Fruit fly (Drosophila melanogaster) whole organism, embryonic: ENCODE data around the gene Cyp4g15.

Source experiments
- B-H1 ChIP-seq: fragments of 200-800 bp; sonication (Bioruptor generic); IDR thresholded peaks from 3 replicates; pipeline ENCODE4 v1.3.6; 2022; ENCODE audit warnings: missing biosample characterization, missing genetic modification characterization
- CG10321 ChIP-seq: fragments of 200-800 bp; sonication (Bioruptor generic); IDR thresholded peaks from 2 replicates; pipeline ENCODE4 v1.3.6; 2022; ENCODE audit warnings: missing biosample characterization, missing genetic modification characterization
- CG13296 ChIP-seq: fragments of 200-800 bp; sonication (Bioruptor generic); optimal IDR thresholded peaks from 3 replicates; lab custom pipeline; 2018; ENCODE audit warnings: missing biosample characterization, mild to moderate bottlenecking, missing genetic modification characterization
- CG16813 ChIP-seq: fragments of 200-800 bp; sonication (Bioruptor generic); IDR thresholded peaks from 3 replicates; pipeline ENCODE4 v1.3.6; 2022; ENCODE audit warnings: missing biosample characterization, missing genetic modification characterization; ENCODE audit not compliant: partially characterized antibody
- CG30403 ChIP-seq: fragments of 200-800 bp; sonication (Bioruptor generic); optimal IDR thresholded peaks from 3 replicates; lab custom pipeline; 2016; ENCODE audit warnings: missing biosample characterization, missing genetic modification characterization
- CG3281 ChIP-seq: fragments of 200-800 bp; sonication (Bioruptor generic); optimal IDR thresholded peaks from 3 replicates; lab custom pipeline; 2017; ENCODE audit warnings: missing biosample characterization, mild to moderate bottlenecking, missing genetic modification characterization
- CG42726 ChIP-seq: fragments of 200-800 bp; sonication (Bioruptor generic); IDR thresholded peaks from 2 replicates; pipeline ENCODE4 v1.3.6; 2022; ENCODE audit warnings: missing biosample characterization, missing genetic modification characterization; ENCODE audit not compliant: partially characterized antibody
- CG4730 ChIP-seq: fragments of 200-800 bp; sonication (Bioruptor generic); IDR thresholded peaks from 2 replicates; pipeline ENCODE4 v1.3.6; 2022; ENCODE audit warnings: missing biosample characterization, missing genetic modification characterization
- CG8924 ChIP-seq: fragments of 200-800 bp; optimal IDR thresholded peaks from 3 replicates; lab custom pipeline; 2019; ENCODE audit warnings: missing biosample characterization, mild to moderate bottlenecking, missing genetic modification characterization, moderate library complexity
- CG9932 ChIP-seq: fragments of 200-800 bp; sonication (Bioruptor generic); IDR thresholded peaks from 2 replicates; pipeline ENCODE4 v1.3.6; 2022; ENCODE audit warnings: missing biosample characterization, missing genetic modification characterization
- CHES-1-like ChIP-seq: fragments of 200-800 bp; sonication (Bioruptor generic); optimal IDR thresholded peaks from 2 replicates; lab custom pipeline; 2016; ENCODE audit warnings: missing biosample characterization, missing genetic modification characterization
- Camta ChIP-seq: fragments of 200-800 bp; sonication (Bioruptor generic); optimal IDR thresholded peaks from 2 replicates; lab custom pipeline; 2016; ENCODE audit warnings: missing biosample characterization, missing genetic modification characterization
- Dip3 ChIP-seq: fragments of 200-800 bp; sonication (Bioruptor generic); optimal IDR thresholded peaks from 3 replicates; lab custom pipeline; 2016; ENCODE audit warnings: missing biosample characterization, missing genetic modification characterization
- E2f1 ChIP-seq: fragments of 200-800 bp; sonication (Bioruptor generic); IDR thresholded peaks from 2 replicates; pipeline ENCODE4 v1.3.6; 2022; ENCODE audit warnings: missing biosample characterization, missing genetic modification characterization
- Elba2 ChIP-seq: fragments of 200-800 bp; sonication (Bioruptor generic); optimal IDR thresholded peaks from 3 replicates; lab custom pipeline; 2016; ENCODE audit warnings: missing biosample characterization, missing genetic modification characterization
- Fer3 ChIP-seq: fragments of 200-800 bp; sonication (Bioruptor generic); optimal IDR thresholded peaks from 2 replicates; lab custom pipeline; 2018; ENCODE audit warnings: missing biosample characterization, mild to moderate bottlenecking, missing genetic modification characterization, moderate library complexity
- HLH3B ChIP-seq: fragments of 200-800 bp; sonication (Bioruptor generic); IDR thresholded peaks from 2 replicates; pipeline ENCODE4 v1.3.6; 2022; ENCODE audit warnings: missing biosample characterization, missing genetic modification characterization
- Lim3 ChIP-seq: fragments of 200-800 bp; sonication (Bioruptor generic); IDR thresholded peaks from 2 replicates; pipeline ENCODE4 v1.3.6; 2022; ENCODE audit warnings: missing biosample characterization, missing genetic modification characterization
- Max ChIP-seq: fragments of 200-800 bp; sonication (Bioruptor generic); optimal IDR thresholded peaks from 2 replicates; lab custom pipeline; 2016; ENCODE audit warnings: missing biosample characterization, mild to moderate bottlenecking, missing genetic modification characterization
- Poxn ChIP-seq: fragments of 200-800 bp; sonication (Bioruptor generic); IDR thresholded peaks from 2 replicates; pipeline ENCODE4 v1.3.6; 2022; ENCODE audit warnings: missing biosample characterization, missing genetic modification characterization
- Ssrp ChIP-seq: fragments of 200-800 bp; sonication (Bioruptor generic); optimal IDR thresholded peaks from 2 replicates; lab custom pipeline; 2018; ENCODE audit warnings: missing biosample characterization, mild to moderate bottlenecking, missing genetic modification characterization, moderate library complexity
- ci ChIP-seq: fragments of 200-800 bp; sonication (Bioruptor generic); IDR thresholded peaks from 3 replicates; pipeline ENCODE4 v1.3.6; 2022; ENCODE audit warnings: missing biosample characterization, missing genetic modification characterization
- croc ChIP-seq: fragments of 200-800 bp; sonication (Bioruptor generic); conservative IDR thresholded peaks from 3 replicates; pipeline ENCODE4 v1.3.6; 2022; ENCODE audit warnings: missing biosample characterization, missing genetic modification characterization
- crol ChIP-seq: fragments of 200-800 bp; sonication (Bioruptor generic); IDR thresholded peaks from 2 replicates; pipeline ENCODE4 v1.3.6; 2022; ENCODE audit warnings: missing biosample characterization, missing genetic modification characterization
- fd64A ChIP-seq: fragments of 200-800 bp; sonication (Bioruptor generic); optimal IDR thresholded peaks from 3 replicates; lab custom pipeline; 2018; ENCODE audit warnings: missing biosample characterization, mild to moderate bottlenecking, missing genetic modification characterization
- gem ChIP-seq: fragments of 200-800 bp; sonication (Bioruptor generic); optimal IDR thresholded peaks from 2 replicates; lab custom pipeline; 2019; ENCODE audit warnings: missing biosample characterization, mild to moderate bottlenecking, missing genetic modification characterization, moderate library complexity
- hb ChIP-seq: fragments of 200-800 bp; sonication (Bioruptor generic); IDR thresholded peaks from 3 replicates; pipeline ENCODE4 v1.3.6; 2022; ENCODE audit warnings: missing biosample characterization, missing genetic modification characterization; ENCODE audit not compliant: partially characterized antibody
- insv ChIP-seq, 2 experiments: fragments of 200-800 bp; sonication (Bioruptor generic); optimal IDR thresholded peaks; 3 replicates each; lab custom pipeline; 2016 to 2018; ENCODE audit warnings: missing biosample characterization in 2 of 2, missing genetic modification characterization in 2 of 2
- inv ChIP-seq: fragments of 200-800 bp; sonication (Bioruptor generic); IDR thresholded peaks from 2 replicates; pipeline ENCODE4 v1.3.6; 2022; ENCODE audit warnings: missing biosample characterization, missing genetic modification characterization; ENCODE audit not compliant: partially characterized antibody
- jumu ChIP-seq: fragments of 200-800 bp; sonication (Bioruptor generic); optimal IDR thresholded peaks from 3 replicates; lab custom pipeline; 2016; ENCODE audit warnings: missing biosample characterization, missing genetic modification characterization
- ken ChIP-seq: fragments of 200-800 bp; sonication (Bioruptor generic); IDR thresholded peaks from 3 replicates; pipeline ENCODE4 v1.3.6; 2022; ENCODE audit warnings: missing biosample characterization, missing genetic modification characterization
- luna ChIP-seq: fragments of 200-800 bp; sonication (Bioruptor generic); optimal IDR thresholded peaks from 2 replicates; lab custom pipeline; 2016; ENCODE audit warnings: missing biosample characterization, missing genetic modification characterization
- maf-S ChIP-seq: fragments of 200-800 bp; sonication (Bioruptor generic); optimal IDR thresholded peaks from 2 replicates; lab custom pipeline; 2016; ENCODE audit warnings: missing biosample characterization, missing genetic modification characterization
- otp ChIP-seq: fragments of 200-800 bp; sonication (Bioruptor generic); IDR thresholded peaks from 3 replicates; pipeline ENCODE4, ENCODE4 v1.3.6; 2022; ENCODE audit warnings: missing biosample characterization, missing genetic modification characterization
- pan ChIP-seq, 4 experiments: fragments of >200 bp in 3 of 4; fragments of 200-800 bp in 1 of 4; sonication (Bioruptor generic) in 1 of 4; optimal IDR thresholded peaks in 3 of 4; IDR thresholded peaks in 1 of 4; 2 replicates each; pipeline versions ENCODE4 v1.3.6 to Lab custom; 2017 to 2022; ENCODE audit warnings: missing biosample characterization in 2 of 4, missing genetic modification characterization in 2 of 4, mixed read lengths in 1 of 4
- pnt ChIP-seq: fragments of 200-800 bp; sonication (Bioruptor generic); optimal IDR thresholded peaks from 3 replicates; lab custom pipeline; 2016; ENCODE audit warnings: missing biosample characterization, missing genetic modification characterization
- ranshi ChIP-seq: fragments of 200-800 bp; sonication (Bioruptor generic); IDR thresholded peaks from 2 replicates; pipeline ENCODE4 v1.3.6; 2022; ENCODE audit warnings: missing biosample characterization, missing genetic modification characterization
- ro ChIP-seq: fragments of 200-800 bp; sonication (Bioruptor generic); IDR thresholded peaks from 2 replicates; pipeline ENCODE4 v1.3.6; 2022; ENCODE audit warnings: missing biosample characterization, missing genetic modification characterization
- sc ChIP-seq, 3 experiments: fragments of >200 bp in 2 of 3; fragments of 200-800 bp in 1 of 3; sonication (Bioruptor generic) in 1 of 3; optimal IDR thresholded peaks; 2 replicates in 2 of 3; 3 replicates in 1 of 3; lab custom pipeline; 2017; ENCODE audit warnings: mild to moderate bottlenecking in 1 of 3, missing biosample characterization in 1 of 3, missing genetic modification characterization in 1 of 3, missing genetic modification reagents in 1 of 3
- scrt ChIP-seq: fragments of 200-800 bp; sonication (Bioruptor generic); optimal IDR thresholded peaks from 2 replicates; lab custom pipeline; 2018; ENCODE audit warnings: missing biosample characterization, mild to moderate bottlenecking, missing genetic modification characterization, moderate library complexity
- slbo ChIP-seq: fragments of 200-800 bp; sonication (Bioruptor generic); IDR thresholded peaks from 2 replicates; pipeline ENCODE4 v1.3.6; 2022; ENCODE audit warnings: missing biosample characterization, missing genetic modification characterization
- so ChIP-seq: fragments of 200-800 bp; sonication (Bioruptor generic); IDR thresholded peaks from 3 replicates; pipeline ENCODE4 v1.3.6; 2022; ENCODE audit warnings: missing biosample characterization, missing genetic modification characterization
- stwl ChIP-seq: fragments of 200-800 bp; sonication (Bioruptor generic); optimal IDR thresholded peaks from 3 replicates; lab custom pipeline; 2018; ENCODE audit warnings: missing biosample characterization, mild to moderate bottlenecking, missing genetic modification characterization, moderate library complexity
- unc-4 ChIP-seq: fragments of 200-800 bp; sonication (Bioruptor generic); IDR thresholded peaks from 2 replicates; pipeline ENCODE4 v1.3.6; 2022; ENCODE audit warnings: missing biosample characterization, missing genetic modification characterization; ENCODE audit not compliant: partially characterized antibody
- wor ChIP-seq: fragments of 200-800 bp; sonication (Bioruptor generic); IDR thresholded peaks from 2 replicates; pipeline ENCODE4 v1.3.6; 2022; ENCODE audit warnings: missing biosample characterization, missing genetic modification characterization
- yki ChIP-seq: fragments of >200 bp; optimal IDR thresholded peaks from 3 replicates; lab custom pipeline; 2018
- zf30C ChIP-seq: fragments of 200-800 bp; sonication (Bioruptor generic); optimal IDR thresholded peaks from 3 replicates; lab custom pipeline; 2018; ENCODE audit warnings: missing biosample characterization, mild to moderate bottlenecking, missing genetic modification characterization
- zfh1 ChIP-seq: fragments of 200-800 bp; sonication (Bioruptor generic); IDR thresholded peaks from 3 replicates; pipeline ENCODE4 v1.3.6; 2022; ENCODE audit warnings: missing biosample characterization, missing genetic modification characterization

Cyp4g15 gene

dm6 chrX:11521561-11522546 lies 45.0 kb downstream of the Cyp4g15 start (continued):
- no peak for TF ChIP-seq Poxn (GFP tag; lab: Robert Waterston, UW)
- TF ChIP-seq CG4730 (GFP tag; lab: Robert Waterston, UW): peak; percentile 10; the same call in 1 of the 2 replicates
- TF ChIP-seq stwl (tag; lab: Kevin White, UChicago): no peak
- peak; percentile 46 for TF ChIP-seq CG9932 (GFP tag; lab: Robert Waterston, UW)
- TF ChIP-seq ci (GFP tag; lab: Robert Waterston, UW): peak; percentile 69; the same call in 2 of the 3 replicates
- TF ChIP-seq yki: no peak
- TF ChIP-seq jumu (GFP tag; lab: Kevin White, UChicago): no peak
- no peak for TF ChIP-seq zf30C
- no peak for TF ChIP-seq Lim3
- no peak for TF ChIP-seq CG42726 (GFP tag; lab: Robert Waterston, UW)
- TF ChIP-seq Dip3 (GFP tag; lab: Kevin White, UChicago): no peak
- no peak for TF ChIP-seq unc-4 (GFP tag; lab: Robert Waterston, UW)
- peak; percentile 76 for TF ChIP-seq CG8924 (tag; lab: Kevin White, UChicago)
- no peak for TF ChIP-seq maf-S
- peak; percentile 85 for TF ChIP-seq gem (tag; lab: Kevin White, UChicago)
- TF ChIP-seq otp (GFP tag; lab: Robert Waterston, UW): no peak
- no peak for TF ChIP-seq luna (GFP tag; lab: Kevin White, UChicago)
- TF ChIP-seq sc (optimal IDR thresholded peaks at IDR 0.05; lab: Kevin White, UChicago): no peak
- no peak for TF ChIP-seq sc (GFP tag; optimal IDR thresholded peaks at IDR 0.05; lab: Kevin White, UChicago)
- TF ChIP-seq scrt (GFP tag; lab: Kevin White, UChicago): peak; percentile 38
- peak; percentile 14 for TF ChIP-seq CG3281 (GFP tag; lab: Kevin White, UChicago)
- peak; percentile 25; the same call in 1 of the 2 replicates for TF ChIP-seq wor
- no peak for TF ChIP-seq insv (GFP tag; optimal IDR thresholded peaks at IDR 0.05; lab: Kevin White, UChicago)
- TF ChIP-seq zfh1: no peak; the same call in 2 of the 3 replicates
- TF ChIP-seq fd64A (GFP tag; lab: Kevin White, UChicago): no peak
- TF ChIP-seq HLH3B (GFP tag; lab: Robert Waterston, UW): peak; percentile 73
- no peak for TF ChIP-seq Max (GFP tag; lab: Kevin White, UChicago)
- TF ChIP-seq Fer3 (tag; lab: Kevin White, UChicago): peak; percentile 65
- TF ChIP-seq so (GFP tag; lab: Robert Waterston, UW): peak; percentile 72; the same call in 1 of the 3 replicates
- TF ChIP-seq E2f1 (GFP tag; lab: Robert Waterston, UW): peak; percentile 65
- TF ChIP-seq pnt (GFP tag; lab: Kevin White, UChicago): peak; percentile 0
- TF ChIP-seq croc (GFP tag; lab: Robert Waterston, UW): peak; percentile 32; the same call in 2 of the 3 replicates
- TF ChIP-seq ranshi (GFP tag; lab: Robert Waterston, UW): 0 out of 2 replicates have a peak, but pooled peaks have one; percentile 38
- TF ChIP-seq ro (GFP tag; lab: Robert Waterston, UW): no peak
- TF ChIP-seq ken (GFP tag; lab: Robert Waterston, UW): no peak
- TF ChIP-seq Camta (GFP tag; lab: Kevin White, UChicago): peak; percentile 25
- no peak for TF ChIP-seq pan (optimal IDR thresholded peaks at IDR 0.05; lab: Kevin White, UChicago)
- peak in 1 of 2 experiments; percentile 73 for TF ChIP-seq pan (GFP tag; optimal IDR thresholded peaks at IDR 0.05 in 1 of 2, IDR thresholded peaks at IDR 0.05 in 1 of 2)
- peak; percentile 96 for TF ChIP-seq crol (GFP tag; lab: Robert Waterston, UW)
- no peak for TF ChIP-seq Elba2 (GFP tag; lab: Kevin White, UChicago)
- TF ChIP-seq slbo (GFP tag; lab: Robert Waterston, UW): peak; percentile 52; the same call in 1 of the 2 replicates
- TF ChIP-seq CG13296 (GFP tag; lab: Kevin White, UChicago): peak; percentile 41
- TF ChIP-seq Ssrp (tag; lab: Kevin White, UChicago): peak; percentile 59
- TF ChIP-seq CHES-1-like (GFP tag; lab: Kevin White, UChicago): peak; percentile 2
- TF ChIP-seq CG30403: peak; percentile 72
- TF ChIP-seq CG16813: no peak
- TF ChIP-seq CG10321 (GFP tag; lab: Robert Waterston, UW): no peak
- TF ChIP-seq hb (GFP tag; lab: Robert Waterston, UW): no peak
- TF ChIP-seq B-H1 (GFP tag; lab: Robert Waterston, UW): peak; percentile 49
- no peak for TF ChIP-seq inv (GFP tag; lab: Robert Waterston, UW)
